Worm (Caenorhabditis elegans): ENCODE results near the gene cri-2.

Gene cri-2

DNA sequence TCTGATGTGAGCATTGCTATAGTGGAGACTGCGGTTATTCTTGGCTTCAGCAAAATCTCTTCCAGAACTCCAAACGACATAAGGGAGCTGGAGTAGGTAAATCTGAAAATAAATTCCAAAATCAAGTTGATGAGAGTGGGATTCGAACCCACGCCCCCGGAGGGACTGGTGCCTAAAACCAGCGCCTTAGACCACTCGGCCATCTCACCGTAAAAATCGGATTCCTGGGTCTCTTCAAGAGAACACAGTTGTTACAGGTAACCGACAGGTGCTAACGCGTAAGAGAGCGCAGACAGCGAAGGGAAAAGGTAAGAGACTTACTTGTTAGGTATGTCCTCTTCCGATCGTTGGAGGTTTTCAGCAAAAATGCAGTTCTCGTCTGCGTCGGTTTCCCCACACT, 33.7 kb downstream of the cri-2 start (continued):
- TF ChIP-seq ceh-79 (tag; optimal IDR thresholded peaks at IDR 0.05) (no peak), rcor-1 (GFP tag; IDR thresholded peaks at IDR 0.05) (peak; percentile 38; the same call in 1 of the 2 replicates)

DNA sequence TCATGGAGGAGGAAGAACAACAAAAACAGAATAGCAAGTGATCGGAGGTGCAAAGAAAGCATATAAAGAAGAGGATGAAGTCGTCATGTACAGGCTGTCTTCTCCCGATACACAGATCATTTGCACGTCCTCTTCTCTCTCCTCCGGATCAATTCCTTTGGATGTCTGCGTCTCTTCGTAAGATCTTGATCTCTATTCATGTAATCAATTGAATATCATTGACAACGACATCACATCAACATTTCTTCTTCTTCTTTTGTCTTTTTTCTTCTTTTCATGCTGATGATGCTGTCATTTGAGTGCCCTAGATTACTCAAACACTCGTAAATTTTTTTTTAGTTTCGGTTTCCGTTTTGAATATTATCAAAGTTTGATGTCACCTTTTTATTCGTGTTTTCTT, 36.7 kb downstream of the cri-2 start, which contains the start of gene rol-3:
TSS of gene rol-3 (minus strand) at position 120 of the 400 bp plus-strand sequence.
- TF ChIP-seq K11D2.4 (GFP tag; IDR thresholded peaks at IDR 0.05) (no peak), bed-2 (GFP tag; IDR thresholded peaks at IDR 0.05) (no peak), ceh-79 (tag; optimal IDR thresholded peaks at IDR 0.05) (no peak), fkh-3 (tag; optimal IDR thresholded peaks at IDR 0.05) (no peak), ztf-28 (GFP tag; IDR thresholded peaks at IDR 0.05) (no peak), dox-1 (GFP tag; IDR thresholded peaks at IDR 0.05) (no peak), atf-7 (tag; optimal IDR thresholded peaks at IDR 0.05) (no peak), C06A6.2 (GFP tag; conservative IDR thresholded peaks at IDR 0.05) (no peak), mes-4 (tag; optimal IDR thresholded peaks at IDR 0.05) (no peak), hrde-1 (tag; optimal IDR thresholded peaks at IDR 0.05; ENCODE audit: borderline replicate concordance) (no peak)

DNA sequence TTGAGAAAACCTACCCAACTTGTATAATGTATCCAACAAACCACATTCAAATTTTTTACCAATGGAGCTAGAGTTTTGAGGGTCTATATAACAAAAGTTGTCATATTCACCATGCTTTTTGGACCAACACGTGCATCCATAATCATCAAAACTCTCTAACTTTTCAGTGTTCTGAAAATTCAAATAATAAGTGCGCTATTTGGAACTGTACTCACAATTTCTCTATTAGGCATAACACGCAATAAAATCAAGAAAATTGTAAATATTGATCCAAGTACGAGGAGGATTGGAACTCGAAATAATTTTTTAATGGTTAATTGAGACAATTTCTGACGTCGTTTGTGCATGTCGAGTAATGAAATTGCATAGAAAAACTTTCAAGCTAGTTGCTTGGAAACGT, 38.3 kb downstream of the cri-2 start, which contains the start of gene C16D9.3:
TSS of gene C16D9.3 (minus strand) at position 101 of the 400 bp plus-strand sequence.
- TF ChIP-seq snpc-1.1 (tag; optimal IDR thresholded peaks at IDR 0.05; ENCODE audit: insufficient read depth) (no peak), aptf-2 (GFP tag; conservative IDR thresholded peaks at IDR 0.05) (no peak), hmg-20 (GFP tag; IDR thresholded peaks at IDR 0.05) (no peak), sdz-38 (tag; optimal IDR thresholded peaks at IDR 0.05) (no peak), mxl-1 (tag; optimal IDR thresholded peaks at IDR 0.05) (no peak), hlh-12 (tag; optimal IDR thresholded peaks at IDR 0.05) (no peak), hrde-1 (tag; optimal IDR thresholded peaks at IDR 0.05; ENCODE audit: borderline replicate concordance) (no peak), ceh-100 (GFP tag; IDR thresholded peaks at IDR 0.05) (no peak), F57C9.4 (tag; optimal IDR thresholded peaks at IDR 0.05) (no peak), B0035.1 (tag; optimal IDR thresholded peaks at IDR 0.05) (no peak), sptf-2 (GFP tag; optimal IDR thresholded peaks at IDR 0.05) (no peak), efl-1 (GFP tag; optimal IDR thresholded peaks at IDR 0.05) (no peak), atf-7 (tag; optimal IDR thresholded peaks at IDR 0.05) (no peak), lir-1 (GFP tag; conservative IDR thresholded peaks at IDR 0.05) (no peak), aptf-3 (GFP tag; IDR thresholded peaks at IDR 0.05) (no peak), nhr-27 (tag; optimal IDR thresholded peaks at IDR 0.05) (no peak), cebp-1 (GFP tag; IDR thresholded peaks at IDR 0.05) (no peak), cebp-1 (tag; optimal IDR thresholded peaks at IDR 0.05) (no peak), dox-1 (GFP tag; IDR thresholded peaks at IDR 0.05) (no peak), F49E8.2 (tag; optimal IDR thresholded peaks at IDR 0.05; ENCODE audit: insufficient read depth) (no peak), B0336.3 (GFP tag; IDR thresholded peaks at IDR 0.05) (no peak)

DNA sequence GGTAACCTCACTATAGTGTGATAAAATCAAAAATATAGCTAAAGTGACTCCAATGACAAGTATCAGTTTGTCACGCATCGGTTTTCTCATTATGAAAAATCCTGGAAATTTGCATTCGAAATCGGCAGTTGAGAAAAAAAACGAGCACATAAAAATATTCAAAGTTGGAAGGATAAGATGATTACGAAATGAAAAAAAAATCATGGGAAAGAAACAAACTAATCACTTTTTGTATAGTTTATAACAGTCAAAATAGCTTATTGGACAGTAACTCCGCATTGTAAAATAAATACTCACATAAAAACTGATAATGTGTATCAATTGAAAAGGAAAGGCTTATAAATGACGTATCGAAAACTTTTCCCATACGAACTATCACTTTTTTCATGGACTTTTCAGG, 41.2 kb downstream of the cri-2 start, which contains the start of gene C16D9.4:
TSS of gene C16D9.4 (minus strand) at position 101 of the 400 bp plus-strand sequence.
- TF ChIP-seq snpc-1.1 (tag; optimal IDR thresholded peaks at IDR 0.05; ENCODE audit: insufficient read depth) (no peak), athp-1 (tag; optimal IDR thresholded peaks at IDR 0.05) (no peak), atf-7 (tag; optimal IDR thresholded peaks at IDR 0.05) (no peak), ceh-40 (GFP tag; IDR thresholded peaks at IDR 0.05) (no peak), mcd-1 (GFP tag; IDR thresholded peaks at IDR 0.05) (no peak), dpff-1 (tag; optimal IDR thresholded peaks at IDR 0.05) (no peak), chd-7 (tag; optimal IDR thresholded peaks at IDR 0.05) (no peak), unc-62 (GFP tag; optimal IDR thresholded peaks at IDR 0.05) (no peak), ztf-28 (GFP tag; IDR thresholded peaks at IDR 0.05) (no peak), hsf-1 (GFP tag; IDR thresholded peaks at IDR 0.05) (no peak), F10E7.11 (tag; optimal IDR thresholded peaks at IDR 0.05) (no peak), ZK185.1 (tag; optimal IDR thresholded peaks at IDR 0.05; ENCODE audit: poor library complexity, severe bottlenecking) (no peak), egl-18 (GFP tag; IDR thresholded peaks at IDR 0.05) (no peak), him-1 (tag; optimal IDR thresholded peaks at IDR 0.05) (no peak), ceh-58 (GFP tag; IDR thresholded peaks at IDR 0.05) (no peak), ceh-27 (GFP tag; optimal IDR thresholded peaks at IDR 0.05) (no peak), dpl-1 (GFP tag; optimal IDR thresholded peaks at IDR 0.05) (no peak), Y56A3A.18 (GFP tag; IDR thresholded peaks at IDR 0.05) (no peak), attf-3 (GFP tag; conservative IDR thresholded peaks at IDR 0.05) (no peak)

Data from whole organism, young adult.